Fruit fly (Drosophila melanogaster) whole organism, embryonic: ENCODE data around the gene CG14694.

Experiments used
- Antp ChIP-seq: fragments of 200-800 bp; sonication (Bioruptor generic); optimal IDR thresholded peaks from 3 replicates; lab custom pipeline; 2016; ENCODE audit warnings: missing biosample characterization, missing genetic modification characterization
- CG10209 ChIP-seq: fragments of 200-800 bp; sonication (Bioruptor generic); optimal IDR thresholded peaks from 3 replicates; lab custom pipeline; 2017; ENCODE audit warnings: missing biosample characterization, mild to moderate bottlenecking, missing genetic modification characterization, missing genetic modification reagents
- CG10321 ChIP-seq: fragments of 200-800 bp; sonication (Bioruptor generic); IDR thresholded peaks from 2 replicates; pipeline ENCODE4 v1.3.6; 2022; ENCODE audit warnings: missing biosample characterization, missing genetic modification characterization
- CG10366 ChIP-seq: fragments of 200-800 bp; sonication (Bioruptor generic); IDR thresholded peaks from 2 replicates; pipeline ENCODE4 v1.3.6; 2022; ENCODE audit warnings: missing biosample characterization, missing genetic modification characterization
- CG10654 ChIP-seq: fragments of 200-800 bp; sonication (Bioruptor generic); optimal IDR thresholded peaks from 2 replicates; lab custom pipeline; 2016; ENCODE audit warnings: missing biosample characterization, missing genetic modification characterization
- CG12155 ChIP-seq: fragments of 200-800 bp; sonication (Bioruptor generic); optimal IDR thresholded peaks from 3 replicates; lab custom pipeline; 2016; ENCODE audit warnings: missing biosample characterization, missing genetic modification characterization
- CG1233 ChIP-seq: fragments of 200-800 bp; sonication (Bioruptor generic); optimal IDR thresholded peaks from 4 replicates; lab custom pipeline; 2018; ENCODE audit warnings: missing biosample characterization, mild to moderate bottlenecking, missing genetic modification characterization
- CG12659 ChIP-seq: fragments of 200-800 bp; sonication (Bioruptor generic); optimal IDR thresholded peaks from 3 replicates; lab custom pipeline; 2017; ENCODE audit warnings: mild to moderate bottlenecking, missing biosample characterization, missing genetic modification reagents, missing genetic modification characterization
- CG13296 ChIP-seq: fragments of 200-800 bp; sonication (Bioruptor generic); optimal IDR thresholded peaks from 3 replicates; lab custom pipeline; 2018; ENCODE audit warnings: missing biosample characterization, mild to moderate bottlenecking, missing genetic modification characterization
- CG15269 ChIP-seq: fragments of 200-800 bp; sonication (Bioruptor generic); optimal IDR thresholded peaks from 2 replicates; lab custom pipeline; 2018; ENCODE audit warnings: missing biosample characterization, mild to moderate bottlenecking, missing genetic modification characterization, moderate library complexity
- CG30020 ChIP-seq: fragments of 200-800 bp; optimal IDR thresholded peaks from 2 replicates; lab custom pipeline; 2019; ENCODE audit warnings: missing biosample characterization, mild to moderate bottlenecking, missing genetic modification characterization, moderate library complexity
- CG3065 ChIP-seq: fragments of 200-800 bp; sonication (Bioruptor generic); optimal IDR thresholded peaks from 2 replicates; lab custom pipeline; 2016; ENCODE audit warnings: missing biosample characterization, missing genetic modification characterization
- CG32767 ChIP-seq: fragments of 200-800 bp; sonication (Bioruptor generic); IDR thresholded peaks from 2 replicates; pipeline ENCODE4 v1.3.6; 2022; ENCODE audit warnings: missing biosample characterization, missing genetic modification characterization
- CG6683 ChIP-seq: fragments of 200-800 bp; sonication (Bioruptor generic); optimal IDR thresholded peaks from 2 replicates; lab custom pipeline; 2017; ENCODE audit warnings: missing biosample characterization, mild to moderate bottlenecking, missing genetic modification characterization, missing genetic modification reagents
- CG9817 ChIP-seq: fragments of 200-800 bp; sonication (Bioruptor generic); optimal IDR thresholded peaks from 2 replicates; lab custom pipeline; 2018; ENCODE audit warnings: missing biosample characterization, mild to moderate bottlenecking, missing genetic modification characterization, moderate library complexity
- CG9876 ChIP-seq: fragments of 200-800 bp; sonication (Bioruptor generic); optimal IDR thresholded peaks from 2 replicates; lab custom pipeline; 2016; ENCODE audit warnings: missing biosample characterization, missing genetic modification characterization
- CoRest ChIP-seq: fragments of 200-800 bp; sonication (Bioruptor generic); optimal IDR thresholded peaks from 3 replicates; lab custom pipeline; 2018; ENCODE audit warnings: missing biosample characterization, mild to moderate bottlenecking, missing genetic modification characterization, moderate library complexity
- D ChIP-seq, 2 experiments: fragments of 200-800 bp in 1 of 2; fragments of >200 bp in 1 of 2; sonication (Bioruptor generic) in 1 of 2; optimal IDR thresholded peaks; 2 replicates in 1 of 2; 3 replicates in 1 of 2; lab custom pipeline; 2017; ENCODE audit warnings: mild to moderate bottlenecking in 1 of 2, missing biosample characterization in 1 of 2, missing genetic modification characterization in 1 of 2, missing genetic modification reagents in 1 of 2
- HmgZ ChIP-seq: fragments of 200-800 bp; sonication (Bioruptor generic); optimal IDR thresholded peaks from 2 replicates; lab custom pipeline; 2018; ENCODE audit warnings: missing biosample characterization, mild to moderate bottlenecking, missing genetic modification characterization
- Jarid2 ChIP-seq: fragments of 200-800 bp; sonication (Bioruptor generic); optimal IDR thresholded peaks from 3 replicates; lab custom pipeline; 2017; ENCODE audit warnings: mild to moderate bottlenecking, missing biosample characterization, missing genetic modification reagents, missing genetic modification characterization
- Lim3 ChIP-seq: fragments of 200-800 bp; sonication (Bioruptor generic); IDR thresholded peaks from 2 replicates; pipeline ENCODE4 v1.3.6; 2022; ENCODE audit warnings: missing biosample characterization, missing genetic modification characterization
- NC2α ChIP-seq: fragments of 200-800 bp; sonication (Bioruptor generic); optimal IDR thresholded peaks from 2 replicates; lab custom pipeline; 2016; ENCODE audit warnings: missing biosample characterization, missing genetic modification characterization
- Nf-YC ChIP-seq: fragments of 200-800 bp; optimal IDR thresholded peaks from 3 replicates; lab custom pipeline; 2019; ENCODE audit warnings: missing biosample characterization, mild to moderate bottlenecking, missing genetic modification characterization, moderate library complexity
- Ptx1 ChIP-seq: fragments of 200-800 bp; sonication (Bioruptor generic); IDR thresholded peaks from 2 replicates; pipeline ENCODE4 v1.3.6; 2022; ENCODE audit warnings: missing biosample characterization, missing genetic modification characterization
- Rfx ChIP-seq: fragments of 200-800 bp; sonication (Bioruptor generic); IDR thresholded peaks from 2 replicates; pipeline ENCODE4 v1.3.6; 2022; ENCODE audit warnings: missing biosample characterization, missing genetic modification characterization
- abd-A ChIP-seq: fragments of 200-800 bp; sonication (Bioruptor generic); optimal IDR thresholded peaks from 3 replicates; lab custom pipeline; 2019; ENCODE audit warnings: missing biosample characterization, mild to moderate bottlenecking, missing genetic modification characterization, moderate library complexity
- chm ChIP-seq: fragments of 200-800 bp; sonication (Bioruptor generic); IDR thresholded peaks from 2 replicates; pipeline ENCODE4 v1.3.6; 2022; ENCODE audit warnings: missing biosample characterization, missing genetic modification characterization
- crc ChIP-seq: fragments of 200-800 bp; sonication (Bioruptor generic); optimal IDR thresholded peaks from 2 replicates; lab custom pipeline; 2016; ENCODE audit warnings: missing biosample characterization, missing genetic modification characterization
- cwo ChIP-seq: fragments of 200-800 bp; sonication (Bioruptor generic); optimal IDR thresholded peaks from 3 replicates; lab custom pipeline; 2017; ENCODE audit warnings: missing biosample characterization, missing genetic modification characterization, mild to moderate bottlenecking, moderate library complexity, missing genetic modification reagents
- da ChIP-seq: fragments of 200-800 bp; sonication (Bioruptor generic); optimal IDR thresholded peaks from 2 replicates; lab custom pipeline; 2016; ENCODE audit warnings: missing biosample characterization, missing genetic modification characterization
- dimm ChIP-seq: fragments of 200-800 bp; sonication (Bioruptor generic); IDR thresholded peaks from 2 replicates; pipeline ENCODE4 v1.3.6; 2022; ENCODE audit warnings: missing biosample characterization, missing genetic modification characterization
- gce ChIP-seq: fragments of 200-800 bp; sonication (Bioruptor generic); IDR thresholded peaks from 3 replicates; pipeline ENCODE4 v1.3.6; 2022; ENCODE audit warnings: missing biosample characterization, missing genetic modification characterization
- gro ChIP-seq: fragments of 200-800 bp; sonication (Bioruptor generic); optimal IDR thresholded peaks from 2 replicates; lab custom pipeline; 2016; ENCODE audit warnings: missing biosample characterization, missing genetic modification characterization
- inv ChIP-seq: fragments of 200-800 bp; sonication (Bioruptor generic); IDR thresholded peaks from 2 replicates; pipeline ENCODE4 v1.3.6; 2022; ENCODE audit warnings: missing biosample characterization, missing genetic modification characterization; ENCODE audit not compliant: partially characterized antibody
- ken ChIP-seq: fragments of 200-800 bp; sonication (Bioruptor generic); IDR thresholded peaks from 3 replicates; pipeline ENCODE4 v1.3.6; 2022; ENCODE audit warnings: missing biosample characterization, missing genetic modification characterization
- luna ChIP-seq: fragments of 200-800 bp; sonication (Bioruptor generic); optimal IDR thresholded peaks from 2 replicates; lab custom pipeline; 2016; ENCODE audit warnings: missing biosample characterization, missing genetic modification characterization
- p53 ChIP-seq: fragments of 200-800 bp; sonication (Bioruptor generic); optimal IDR thresholded peaks from 2 replicates; lab custom pipeline; 2016; ENCODE audit warnings: missing biosample characterization, missing genetic modification characterization
- pho ChIP-seq: fragments of 200-800 bp; sonication (Bioruptor generic); optimal IDR thresholded peaks from 2 replicates; lab custom pipeline; 2016; ENCODE audit warnings: missing biosample characterization, missing genetic modification characterization
- ranshi ChIP-seq: fragments of 200-800 bp; sonication (Bioruptor generic); IDR thresholded peaks from 2 replicates; pipeline ENCODE4 v1.3.6; 2022; ENCODE audit warnings: missing biosample characterization, missing genetic modification characterization
- row ChIP-seq: fragments of 200-800 bp; sonication (Bioruptor generic); IDR thresholded peaks from 3 replicates; pipeline ENCODE4 v1.3.6; 2022; ENCODE audit warnings: missing biosample characterization, missing genetic modification characterization
- scrt ChIP-seq: fragments of 200-800 bp; sonication (Bioruptor generic); optimal IDR thresholded peaks from 2 replicates; lab custom pipeline; 2018; ENCODE audit warnings: missing biosample characterization, mild to moderate bottlenecking, missing genetic modification characterization, moderate library complexity
- sens-2 ChIP-seq: fragments of 200-800 bp; sonication (Bioruptor generic); IDR thresholded peaks from 2 replicates; pipeline ENCODE4 v1.3.6; 2022; ENCODE audit warnings: missing biosample characterization, missing genetic modification characterization
- sob ChIP-seq: fragments of 200-800 bp; sonication (Bioruptor generic); IDR thresholded peaks from 2 replicates; pipeline ENCODE4 v1.3.6; 2022; ENCODE audit warnings: missing biosample characterization, missing genetic modification characterization
- tap ChIP-seq: fragments of 200-800 bp; optimal IDR thresholded peaks from 3 replicates; lab custom pipeline; 2019; ENCODE audit warnings: missing biosample characterization, mild to moderate bottlenecking, missing genetic modification characterization, moderate library complexity
- tgo ChIP-seq: fragments of 200-800 bp; sonication (Bioruptor generic); IDR thresholded peaks from 3 replicates; pipeline ENCODE4 v1.3.6; 2022; ENCODE audit warnings: missing biosample characterization, missing genetic modification characterization
- tio ChIP-seq: fragments of 200-800 bp; sonication (Bioruptor generic); optimal IDR thresholded peaks from 2 replicates; lab custom pipeline; 2017; ENCODE audit warnings: missing biosample characterization, missing genetic modification characterization, inconsistent platforms
- trh ChIP-seq: fragments of 200-800 bp; sonication (Bioruptor generic); optimal IDR thresholded peaks from 2 replicates; lab custom pipeline; 2016; ENCODE audit warnings: missing biosample characterization, missing genetic modification characterization
- wor ChIP-seq: fragments of 200-800 bp; sonication (Bioruptor generic); IDR thresholded peaks from 2 replicates; pipeline ENCODE4 v1.3.6; 2022; ENCODE audit warnings: missing biosample characterization, missing genetic modification characterization
- zfh2 ChIP-seq: fragments of 200-800 bp; sonication (Bioruptor generic); optimal IDR thresholded peaks from 2 replicates; lab custom pipeline; 2016; ENCODE audit warnings: missing biosample characterization, missing genetic modification characterization

The CG14694 gene

DNA sequence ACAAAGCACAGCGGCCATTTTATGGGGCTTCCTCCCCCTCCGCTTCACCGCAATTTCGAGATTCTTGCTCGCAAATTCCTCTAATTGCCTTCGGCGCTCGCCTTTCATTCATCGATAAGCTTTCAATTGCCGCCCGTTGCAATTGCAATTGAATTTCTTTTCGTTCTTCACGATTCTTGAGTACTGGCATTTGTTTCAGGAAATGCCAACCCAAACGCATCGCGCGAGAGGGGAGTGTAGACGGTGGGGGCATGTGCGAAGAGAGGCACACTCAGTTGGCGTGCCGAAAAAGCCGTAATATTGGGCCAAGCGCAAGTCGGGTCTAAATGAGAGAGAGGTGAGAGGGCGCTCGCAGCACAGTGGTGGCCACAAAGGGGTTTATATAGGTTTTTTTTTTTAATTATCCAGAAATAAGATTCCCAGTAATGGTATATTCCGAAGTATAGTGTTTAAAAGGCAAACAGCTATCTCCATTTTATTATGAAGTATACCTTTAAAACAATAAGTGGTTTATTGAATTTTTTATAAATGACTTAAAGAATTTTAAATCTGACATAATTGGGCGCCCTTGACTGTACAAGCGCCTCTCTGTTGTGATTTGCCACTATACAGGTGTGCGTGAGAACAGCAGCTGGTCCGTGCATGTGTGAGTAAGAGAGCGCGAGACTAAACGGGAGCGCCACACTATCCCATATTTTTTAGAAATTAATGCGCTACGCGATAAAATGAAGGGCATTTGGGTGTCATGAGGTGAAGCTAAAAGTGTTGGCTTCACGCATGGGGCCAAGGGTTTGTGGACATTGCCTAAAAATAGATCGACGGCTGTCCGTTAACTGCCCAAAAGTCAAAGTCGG is 27.1 kb upstream of the CG14694 start (continued):
- TF ChIP-seq luna (GFP tag; lab: Kevin White, UChicago), result peak; percentile 33
- peak; percentile 98 for TF ChIP-seq row
- peak; percentile 87 for TF ChIP-seq crc (GFP tag; lab: Kevin White, UChicago)
- TF ChIP-seq Nf-YC, result peak; percentile 80
- TF ChIP-seq gce, result peak; percentile 56; the same call in 2 of the 3 replicates
- peak; percentile 89 for TF ChIP-seq zfh2
- TF ChIP-seq CG1233 (GFP tag; lab: Kevin White, UChicago), result peak; percentile 76
- TF ChIP-seq sens-2, result peak; percentile 57; the same call in 1 of the 2 replicates
- peak; percentile 50; the same call in 1 of the 2 replicates for TF ChIP-seq dimm (GFP tag; lab: Robert Waterston, UW)
- peak; percentile 91 for TF ChIP-seq cwo (GFP tag; lab: Kevin White, UChicago)
- peak; percentile 95 for TF ChIP-seq CoRest
- TF ChIP-seq trh, result peak; percentile 48
- peak; percentile 85 for TF ChIP-seq CG10366 (GFP tag; lab: Robert Waterston, UW)
- peak; percentile 63 for TF ChIP-seq tap
- peak; percentile 87 for TF ChIP-seq wor (GFP tag; lab: Robert Waterston, UW)
- TF ChIP-seq CG30020, result peak; percentile 41
- TF ChIP-seq Ptx1 (GFP tag; lab: Robert Waterston, UW), result peak; percentile 91
- TF ChIP-seq CG10209 (GFP tag; lab: Kevin White, UChicago), result peak; percentile 91
- peak; percentile 88 for TF ChIP-seq tgo
- no peak; the same call in 1 of the 2 replicates for TF ChIP-seq CG10321
- TF ChIP-seq CG9876, result peak; percentile 25
- TF ChIP-seq Rfx, result peak; percentile 92
- peak; percentile 17 for TF ChIP-seq p53
- TF ChIP-seq CG6683 (GFP tag; lab: Kevin White, UChicago), result peak; percentile 91
- peak; percentile 90 for TF ChIP-seq CG9817
- TF ChIP-seq CG12659, result peak; percentile 94
- peak; percentile 72 for TF ChIP-seq CG10654
- TF ChIP-seq D (optimal IDR thresholded peaks at IDR 0.05; lab: Kevin White, UChicago), result no peak
- TF ChIP-seq D (GFP tag; optimal IDR thresholded peaks at IDR 0.05; lab: Kevin White, UChicago), result peak; percentile 81
- TF ChIP-seq Lim3 (GFP tag; lab: Robert Waterston, UW), result peak; percentile 56
- TF ChIP-seq scrt, result peak; percentile 87
- peak; percentile 94 for TF ChIP-seq CG15269 (tag; lab: Kevin White, UChicago)
- TF ChIP-seq Jarid2, result peak; percentile 67
- TF ChIP-seq pho (GFP tag; lab: Kevin White, UChicago), result peak; percentile 95
- TF ChIP-seq abd-A (tag; lab: Kevin White, UChicago), result peak; percentile 86
- TF ChIP-seq HmgZ (tag; lab: Kevin White, UChicago), result peak; percentile 92
- peak; percentile 87 for TF ChIP-seq chm (GFP tag; lab: Robert Waterston, UW)
- TF ChIP-seq ken (GFP tag; lab: Robert Waterston, UW), result peak; percentile 43; the same call in 1 of the 3 replicates
- TF ChIP-seq NC2α (GFP tag; lab: Kevin White, UChicago), result peak; percentile 66
- TF ChIP-seq CG12155, result peak; percentile 85
- no peak for TF ChIP-seq CG3065 (GFP tag; lab: Kevin White, UChicago)
- peak; percentile 92 for TF ChIP-seq sob (GFP tag; lab: Robert Waterston, UW)
- peak; percentile 74 for TF ChIP-seq Antp (GFP tag; lab: Kevin White, UChicago)
- TF ChIP-seq CG13296 (GFP tag; lab: Kevin White, UChicago), result peak; percentile 94
- TF ChIP-seq gro (GFP tag; lab: Kevin White, UChicago), result peak; percentile 84
- peak; percentile 85 for TF ChIP-seq tio (GFP tag; lab: Kevin White, UChicago)
- no peak; the same call in 1 of the 2 replicates for TF ChIP-seq inv
- peak; percentile 84 for TF ChIP-seq CG32767 (GFP tag; lab: Robert Waterston, UW)
- TF ChIP-seq da (GFP tag; lab: Kevin White, UChicago), result peak; percentile 64
- TF ChIP-seq ranshi (GFP tag; lab: Robert Waterston, UW), result peak; percentile 90
